Worm (Caenorhabditis elegans): ENCODE measurements around the gene C05G5.2.

The C05G5.2 gene

DNA sequence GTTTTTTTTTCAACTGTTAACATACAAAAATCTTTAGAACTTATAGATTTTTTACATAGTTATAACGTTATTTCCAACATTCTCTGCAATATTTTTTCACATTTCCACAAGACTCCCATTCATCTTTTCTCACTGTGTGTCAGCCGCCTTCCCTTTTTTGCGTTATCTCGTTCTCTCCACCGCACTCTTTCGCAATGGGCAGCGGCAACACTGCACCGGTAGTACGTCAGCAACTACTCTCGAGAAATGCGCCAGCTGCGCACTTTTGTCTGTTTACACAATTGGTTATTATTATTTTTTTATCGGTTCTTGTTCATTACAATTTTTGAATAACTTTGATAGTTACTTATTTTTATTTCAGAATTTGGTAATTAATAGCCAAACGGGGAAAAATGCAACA, at the start of gene C05G5.2:
C05G5.2 (plus strand) TSS at position 356 of the 400 bp plus-strand sequence.
- TF ChIP-seq F57C9.4 (tag; optimal IDR thresholded peaks at IDR 0.05) = no peak
- no peak; the same call in 1 of the 2 replicates for TF ChIP-seq C06A6.2 (GFP tag; conservative IDR thresholded peaks at IDR 0.05)
- TF ChIP-seq Y95B8A.8 (GFP tag; IDR thresholded peaks at IDR 0.05) = 0 out of 2 replicates have a peak, but pooled peaks have one; percentile 46
- no peak for TF ChIP-seq mes-4 (tag; optimal IDR thresholded peaks at IDR 0.05)
- no peak for TF ChIP-seq lsl-1 (GFP tag; optimal IDR thresholded peaks at IDR 0.05)
- TF ChIP-seq sea-2 (GFP tag; IDR thresholded peaks at IDR 0.05) = no peak
- no peak for TF ChIP-seq repo-1 (tag; optimal IDR thresholded peaks at IDR 0.05)
- TF ChIP-seq ztf-26 (tag; optimal IDR thresholded peaks at IDR 0.05) = peak; percentile 70
- no peak for TF ChIP-seq egl-44 (GFP tag; IDR thresholded peaks at IDR 0.05)
- no peak for TF ChIP-seq ceh-40 (GFP tag; IDR thresholded peaks at IDR 0.05)
- 0 out of 2 replicates have a peak, but pooled peaks have one; percentile 60 for TF ChIP-seq egl-18 (GFP tag; IDR thresholded peaks at IDR 0.05)
- TF ChIP-seq cebp-1 (GFP tag; IDR thresholded peaks at IDR 0.05) = peak; percentile 99
- peak; percentile 100 for TF ChIP-seq cebp-1 (tag; optimal IDR thresholded peaks at IDR 0.05)
- no peak for TF ChIP-seq T26A5.8 (tag; optimal IDR thresholded peaks at IDR 0.05)
- no peak for TF ChIP-seq ztf-6 (GFP tag; IDR thresholded peaks at IDR 0.05)
- TF ChIP-seq tlf-1 (GFP tag; optimal IDR thresholded peaks at IDR 0.05) = peak; percentile 26
- TF ChIP-seq tbx-9 (tag; optimal IDR thresholded peaks at IDR 0.05; ENCODE audit: borderline replicate concordance) = no peak
- no peak for TF ChIP-seq attf-6 (GFP tag; IDR thresholded peaks at IDR 0.05)
- TF ChIP-seq ceh-100 (GFP tag; IDR thresholded peaks at IDR 0.05) = no peak
- peak; percentile 96 for TF ChIP-seq ztf-18 (tag; optimal IDR thresholded peaks at IDR 0.05)
- peak; percentile 41; the same call in 1 of the 2 replicates for TF ChIP-seq Y53G8AR.9 (GFP tag; conservative IDR thresholded peaks at IDR 0.05)
- TF ChIP-seq nfyb-1 (GFP tag; IDR thresholded peaks at IDR 0.05) = no peak; the same call in 1 of the 2 replicates
- TF ChIP-seq snpc-3.4 (tag; optimal IDR thresholded peaks at IDR 0.05) = no peak
- TF ChIP-seq nfya-2 (GFP tag; IDR thresholded peaks at IDR 0.05) = no peak
- no peak for TF ChIP-seq dpff-1 (tag; optimal IDR thresholded peaks at IDR 0.05)
- TF ChIP-seq mel-28 (tag; optimal IDR thresholded peaks at IDR 0.05; ENCODE audit: borderline replicate concordance) = no peak
- TF ChIP-seq hlh-26 (GFP tag; conservative IDR thresholded peaks at IDR 0.05) = no peak
- no peak for TF ChIP-seq aptf-2 (GFP tag; conservative IDR thresholded peaks at IDR 0.05)
- TF ChIP-seq F33H1.4 (GFP tag; IDR thresholded peaks at IDR 0.05) = no peak
- peak; percentile 1 for TF ChIP-seq efl-1 (GFP tag; optimal IDR thresholded peaks at IDR 0.05)
- TF ChIP-seq ccch-3 (GFP tag; optimal IDR thresholded peaks at IDR 0.05) = no peak
- TF ChIP-seq nfya-1 (tag; optimal IDR thresholded peaks at IDR 0.05; ENCODE audit: borderline replicate concordance, insufficient read depth) = no peak
- no peak for TF ChIP-seq him-1 (tag; optimal IDR thresholded peaks at IDR 0.05)
- TF ChIP-seq F49E8.2 (tag; optimal IDR thresholded peaks at IDR 0.05; ENCODE audit: insufficient read depth) = no peak
- peak; percentile 96 for TF ChIP-seq attf-5 (GFP tag; optimal IDR thresholded peaks at IDR 0.05)
- TF ChIP-seq ztf-28 (GFP tag; IDR thresholded peaks at IDR 0.05) = no peak
- no peak for TF ChIP-seq nhr-27 (tag; optimal IDR thresholded peaks at IDR 0.05)
- no peak for TF ChIP-seq lir-1 (GFP tag; conservative IDR thresholded peaks at IDR 0.05)
- no peak for TF ChIP-seq lsy-27 (tag; optimal IDR thresholded peaks at IDR 0.05; ENCODE audit: borderline replicate concordance, insufficient read depth)
- no peak for TF ChIP-seq ceh-91 (GFP tag; IDR thresholded peaks at IDR 0.05)
- TF ChIP-seq dpl-1 (GFP tag; optimal IDR thresholded peaks at IDR 0.05) = peak; percentile 8
- TF ChIP-seq T07F8.4 (tag; optimal IDR thresholded peaks at IDR 0.05) = no peak
- TF ChIP-seq ztf-22 (GFP tag; optimal IDR thresholded peaks at IDR 0.05) = peak; percentile 10
- TF ChIP-seq egrh-3 (GFP tag; IDR thresholded peaks at IDR 0.05) = peak; percentile 57
- TF ChIP-seq lin-54 (GFP tag; optimal IDR thresholded peaks at IDR 0.05) = no peak
- TF ChIP-seq lin-26 (GFP tag; IDR thresholded peaks at IDR 0.05) = no peak
- no peak for TF ChIP-seq nhr-120 (GFP tag; IDR thresholded peaks at IDR 0.05)
- 0 out of 2 replicates have a peak, but pooled peaks have one; percentile 38 for TF ChIP-seq rcor-1 (GFP tag; IDR thresholded peaks at IDR 0.05)
- no peak for TF ChIP-seq ets-4 (GFP tag; optimal IDR thresholded peaks at IDR 0.05)

All from whole organism, young adult.